Worm (Caenorhabditis elegans) whole organism, young adult: Measurements from ENCODE around the gene C27F2.4.

Experiments
- B0261.1 ChIP-seq: sonication (generic microtip); optimal IDR thresholded peaks from 2 replicates; lab custom pipeline; 2016; ENCODE audit warnings: mild to moderate bottlenecking, missing genetic modification characterization, moderate library complexity, missing compliant biosample characterization
- dpl-1 ChIP-seq: fragments of 150-350 bp; optimal IDR thresholded peaks from 2 replicates; lab custom pipeline; 2014; ENCODE audit warnings: missing biosample characterization, missing genetic modification reagents, missing genetic modification characterization

DNA sequence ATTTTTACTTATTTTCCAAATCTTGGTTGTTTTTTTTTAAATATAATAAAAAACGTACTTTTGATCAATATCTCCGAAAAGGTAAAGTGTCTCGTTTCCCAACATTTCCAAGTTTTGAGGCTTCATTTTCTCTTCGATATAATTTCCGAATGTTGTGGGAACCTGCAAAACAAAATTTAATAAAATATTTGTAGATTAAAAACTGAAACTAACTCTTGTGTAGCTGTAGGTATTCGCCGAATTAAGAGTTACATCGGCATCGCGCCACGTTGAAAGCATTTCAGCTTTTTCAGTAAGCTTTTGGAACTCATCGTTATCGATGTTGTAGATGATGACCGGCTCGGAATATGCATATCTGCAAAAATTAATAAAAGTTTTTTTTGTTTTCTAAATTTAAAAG is 2.3 kb upstream of the C27F2.4 start, which contains the start of gene vps-22:
- TF ChIP-seq B0261.1 (tag; lab: Kevin White, UChicago) (no peak), dpl-1 (GFP tag; lab: Kevin White, UChicago) (no peak)
